Worm (Caenorhabditis elegans) whole organism, young adult: ENCODE data around the gene zipt-7.1.

Experiments used
- F10E7.11 ChIP-seq: sonication (generic microtip); optimal IDR thresholded peaks from 2 replicates; lab custom pipeline; 2017; ENCODE audit warnings: mild to moderate bottlenecking, missing genetic modification characterization, moderate library complexity, missing compliant biosample characterization
- F39B2.1 ChIP-seq: fragments of 200-800 bp; sonication (Bioruptor generic); IDR thresholded peaks from 2 replicates; pipeline ENCODE4 v1.3.6; 2022; ENCODE audit warnings: missing genetic modification reagents, missing genetic modification characterization, missing compliant biosample characterization
- F49E8.2 ChIP-seq: sonication (generic microtip); optimal IDR thresholded peaks from 3 replicates; lab custom pipeline; 2017; ENCODE audit warnings: missing genetic modification characterization, mild to moderate bottlenecking, missing compliant biosample characterization, antibody characterized with exemption, moderate library complexity; ENCODE audit not compliant: insufficient read depth
- T07F8.4 ChIP-seq: sonication (generic microtip); optimal IDR thresholded peaks from 2 replicates; lab custom pipeline; 2016; ENCODE audit warnings: mild to moderate bottlenecking, missing genetic modification characterization, moderate library complexity, missing compliant biosample characterization
- T26A5.8 ChIP-seq: sonication (generic microtip); optimal IDR thresholded peaks from 2 replicates; lab custom pipeline; 2016; ENCODE audit warnings: missing genetic modification characterization, missing compliant biosample characterization
- ceh-100 ChIP-seq: fragments of 200-800 bp; sonication (Bioruptor generic); IDR thresholded peaks from 2 replicates; pipeline ENCODE4 v1.3.6; 2022; ENCODE audit warnings: missing genetic modification reagents, missing genetic modification characterization, missing compliant biosample characterization
- dox-1 ChIP-seq: fragments of 200-800 bp; sonication (Bioruptor generic); IDR thresholded peaks from 2 replicates; pipeline ENCODE4 v1.3.6; 2022; ENCODE audit warnings: missing genetic modification reagents, missing genetic modification characterization, missing compliant biosample characterization
- lsy-27 ChIP-seq: sonication (generic microtip); optimal IDR thresholded peaks from 2 replicates; lab custom pipeline; 2017; ENCODE audit warnings: missing genetic modification characterization, mild to moderate bottlenecking, missing compliant biosample characterization, antibody characterized with exemption, missing genotype, borderline replicate concordance; ENCODE audit not compliant: insufficient read depth
- nfyb-1 ChIP-seq: fragments of 200-800 bp; sonication (Bioruptor generic); IDR thresholded peaks from 2 replicates; pipeline ENCODE4 v1.3.6; 2022; ENCODE audit warnings: missing genetic modification reagents, missing genetic modification characterization, missing compliant biosample characterization
- rpc-1 ChIP-seq, 2 experiments: fragments of 150-350 bp in 1 of 2; sonication (generic microtip) in 1 of 2; optimal IDR thresholded peaks; 2 replicates each; lab custom pipeline; 2014 to 2018; ENCODE audit warnings: missing biosample characterization in 1 of 2, missing genetic modification characterization in 1 of 2, missing genetic modification reagents in 1 of 2, missing genotype in 1 of 2

DNA sequence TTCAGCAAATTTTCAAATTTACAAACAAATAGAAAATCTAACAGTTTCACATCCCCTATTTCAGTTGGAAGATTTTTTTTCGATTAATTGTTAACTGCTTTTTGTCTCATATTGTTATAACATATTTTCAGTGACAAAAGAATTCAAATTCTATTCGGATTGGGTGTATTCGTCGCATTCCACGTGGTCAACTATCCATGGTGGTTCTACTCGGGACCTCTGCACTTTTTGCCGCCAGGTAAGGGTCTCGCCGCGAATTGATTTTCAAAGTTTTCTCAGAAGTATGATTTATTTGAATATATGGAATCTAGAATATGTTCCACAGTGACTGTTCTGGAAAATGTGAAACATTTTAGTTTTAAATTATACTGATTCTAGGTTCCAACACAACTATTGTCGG is 39.4 kb downstream of the zipt-7.1 start:
- TF ChIP-seq F49E8.2 (tag; lab: Kevin White, UChicago) = no peak
- no peak for TF ChIP-seq ceh-100
- TF ChIP-seq dox-1 (GFP tag; lab: Robert Waterston, UW) = no peak
- TF ChIP-seq lsy-27 = no peak
- TF ChIP-seq F10E7.11 = no peak
- no peak for TF ChIP-seq F39B2.1
- no peak for TF ChIP-seq T26A5.8 (tag; lab: Kevin White, UChicago)
- no peak for TF ChIP-seq nfyb-1 (GFP tag; lab: Robert Waterston, UW)
- no peak for TF ChIP-seq T07F8.4 (tag; lab: Kevin White, UChicago)
- TF ChIP-seq rpc-1 (optimal IDR thresholded peaks at IDR 0.05; lab: Kevin White, UChicago) = no peak
- no peak for TF ChIP-seq rpc-1 (tag; optimal IDR thresholded peaks at IDR 0.05; lab: Kevin White, UChicago)
